Fruit fly (Drosophila melanogaster) whole organism, embryonic: ENCODE measurements around the gene CG14052.

Source experiments
- Awh ChIP-seq: fragments of 200-800 bp; sonication (Bioruptor generic); IDR thresholded peaks from 2 replicates; pipeline ENCODE4, ENCODE4 v1.3.6; 2022; ENCODE audit warnings: missing biosample characterization, missing genetic modification characterization
- Bgb ChIP-seq: fragments of 200-800 bp; sonication (Bioruptor generic); IDR thresholded peaks from 2 replicates; pipeline ENCODE4 v1.3.6; 2022; ENCODE audit warnings: missing biosample characterization, missing genetic modification characterization; ENCODE audit not compliant: partially characterized antibody
- CG11695 ChIP-seq: fragments of 200-800 bp; sonication (Bioruptor generic); IDR thresholded peaks from 3 replicates; pipeline ENCODE4 v1.3.6; 2022; ENCODE audit warnings: missing biosample characterization, missing genetic modification characterization
- CG12942 ChIP-seq: fragments of 200-800 bp; sonication (Bioruptor generic); optimal IDR thresholded peaks from 3 replicates; lab custom pipeline; 2016; ENCODE audit warnings: missing biosample characterization, missing genetic modification characterization
- CG13424 ChIP-seq: fragments of 200-800 bp; sonication (Bioruptor generic); optimal IDR thresholded peaks from 2 replicates; lab custom pipeline; 2019; ENCODE audit warnings: missing biosample characterization, mild to moderate bottlenecking, missing genetic modification characterization, moderate library complexity
- CG1529 ChIP-seq: fragments of 200-800 bp; sonication (Bioruptor generic); optimal IDR thresholded peaks from 3 replicates; lab custom pipeline; 2018; ENCODE audit warnings: missing biosample characterization, missing genetic modification characterization
- CG30403 ChIP-seq: fragments of 200-800 bp; sonication (Bioruptor generic); optimal IDR thresholded peaks from 3 replicates; lab custom pipeline; 2016; ENCODE audit warnings: missing biosample characterization, missing genetic modification characterization
- CG30431 ChIP-seq: fragments of 200-800 bp; sonication (Bioruptor generic); optimal IDR thresholded peaks from 2 replicates; lab custom pipeline; 2017; ENCODE audit warnings: missing biosample characterization, missing genetic modification characterization
- CG31365 ChIP-seq: fragments of 200-800 bp; sonication (Bioruptor generic); optimal IDR thresholded peaks from 2 replicates; lab custom pipeline; 2018; ENCODE audit warnings: missing biosample characterization, mild to moderate bottlenecking, missing genetic modification characterization
- CG32767 ChIP-seq: fragments of 200-800 bp; sonication (Bioruptor generic); IDR thresholded peaks from 2 replicates; pipeline ENCODE4 v1.3.6; 2022; ENCODE audit warnings: missing biosample characterization, missing genetic modification characterization
- CG42726 ChIP-seq: fragments of 200-800 bp; sonication (Bioruptor generic); IDR thresholded peaks from 2 replicates; pipeline ENCODE4 v1.3.6; 2022; ENCODE audit warnings: missing biosample characterization, missing genetic modification characterization; ENCODE audit not compliant: partially characterized antibody
- CG43689 ChIP-seq: fragments of 200-800 bp; sonication (Bioruptor generic); IDR thresholded peaks from 2 replicates; pipeline ENCODE4 v1.3.6; 2022; ENCODE audit warnings: missing biosample characterization, missing genetic modification characterization
- CG4820 ChIP-seq: fragments of 200-800 bp; sonication (Bioruptor generic); optimal IDR thresholded peaks from 3 replicates; lab custom pipeline; 2016; ENCODE audit warnings: missing biosample characterization, missing genetic modification characterization
- CG7372 ChIP-seq: fragments of 200-800 bp; sonication (Bioruptor generic); IDR thresholded peaks from 2 replicates; pipeline ENCODE4 v1.3.6; 2022; ENCODE audit warnings: missing biosample characterization, missing genetic modification characterization
- CG7786 ChIP-seq: fragments of 200-800 bp; sonication (Bioruptor generic); optimal IDR thresholded peaks from 2 replicates; lab custom pipeline; 2016; ENCODE audit warnings: missing biosample characterization, missing genetic modification characterization
- CG7839 ChIP-seq: fragments of 200-800 bp; sonication (Bioruptor generic); optimal IDR thresholded peaks from 3 replicates; lab custom pipeline; 2018; ENCODE audit warnings: missing biosample characterization, mild to moderate bottlenecking, missing genetic modification characterization, moderate library complexity
- CG9932 ChIP-seq: fragments of 200-800 bp; sonication (Bioruptor generic); IDR thresholded peaks from 2 replicates; pipeline ENCODE4 v1.3.6; 2022; ENCODE audit warnings: missing biosample characterization, missing genetic modification characterization
- Chrac-16 ChIP-seq: fragments of 200-800 bp; sonication (Bioruptor generic); optimal IDR thresholded peaks from 3 replicates; lab custom pipeline; 2016; ENCODE audit warnings: missing biosample characterization, missing genetic modification characterization
- Dek ChIP-seq: fragments of 200-800 bp; sonication (Bioruptor generic); optimal IDR thresholded peaks from 3 replicates; lab custom pipeline; 2019; ENCODE audit warnings: missing biosample characterization, mild to moderate bottlenecking, missing genetic modification characterization, moderate library complexity
- ERR ChIP-seq: fragments of 200-800 bp; sonication (Bioruptor generic); optimal IDR thresholded peaks from 2 replicates; lab custom pipeline; 2016; ENCODE audit warnings: missing biosample characterization, missing genetic modification characterization
- Ets65A ChIP-seq: fragments of 200-800 bp; sonication (Bioruptor generic); peaks from one replicate; lab custom pipeline; 2016; ENCODE audit warnings: missing biosample characterization, missing genetic modification characterization
- Hr3 ChIP-seq: fragments of 200-800 bp; sonication (Bioruptor generic); optimal IDR thresholded peaks from 3 replicates; lab custom pipeline; 2016; ENCODE audit warnings: missing biosample characterization, missing genetic modification characterization
- Max ChIP-seq: fragments of 200-800 bp; sonication (Bioruptor generic); optimal IDR thresholded peaks from 2 replicates; lab custom pipeline; 2016; ENCODE audit warnings: missing biosample characterization, mild to moderate bottlenecking, missing genetic modification characterization
- PHDP ChIP-seq: fragments of 200-800 bp; sonication (Bioruptor generic); optimal IDR thresholded peaks from 3 replicates; lab custom pipeline; 2018; ENCODE audit warnings: missing biosample characterization, mild to moderate bottlenecking, missing genetic modification characterization, moderate library complexity
- TFAM ChIP-seq: fragments of 200-800 bp; sonication (Bioruptor generic); optimal IDR thresholded peaks from 2 replicates; lab custom pipeline; 2017; ENCODE audit warnings: missing biosample characterization, missing genetic modification characterization, inconsistent platforms
- ap ChIP-seq: fragments of 200-800 bp; sonication (Bioruptor generic); IDR thresholded peaks from 2 replicates; pipeline ENCODE4 v1.3.6; 2022; ENCODE audit warnings: missing biosample characterization, missing genetic modification characterization
- ato ChIP-seq: fragments of 200-800 bp; sonication (Bioruptor generic); IDR thresholded peaks from 2 replicates; pipeline ENCODE4 v1.3.6; 2022; ENCODE audit warnings: missing biosample characterization, missing genetic modification characterization; ENCODE audit not compliant: partially characterized antibody
- bowl ChIP-seq: fragments of 200-800 bp; sonication (Bioruptor generic); IDR thresholded peaks from 2 replicates; pipeline ENCODE4 v1.3.6; 2022; ENCODE audit warnings: missing biosample characterization, missing genetic modification characterization
- btn ChIP-seq: fragments of 200-800 bp; sonication (Bioruptor generic); optimal IDR thresholded peaks from 2 replicates; lab custom pipeline; 2016; ENCODE audit warnings: missing biosample characterization, missing genetic modification characterization
- croc ChIP-seq: fragments of 200-800 bp; sonication (Bioruptor generic); conservative IDR thresholded peaks from 3 replicates; pipeline ENCODE4 v1.3.6; 2022; ENCODE audit warnings: missing biosample characterization, missing genetic modification characterization
- fd64A ChIP-seq: fragments of 200-800 bp; sonication (Bioruptor generic); optimal IDR thresholded peaks from 3 replicates; lab custom pipeline; 2018; ENCODE audit warnings: missing biosample characterization, mild to moderate bottlenecking, missing genetic modification characterization
- fd96Cb ChIP-seq: fragments of 200-800 bp; sonication (Bioruptor generic); optimal IDR thresholded peaks from 2 replicates; lab custom pipeline; 2018; ENCODE audit warnings: missing biosample characterization, mild to moderate bottlenecking, missing genetic modification characterization, moderate library complexity
- gce ChIP-seq: fragments of 200-800 bp; sonication (Bioruptor generic); IDR thresholded peaks from 3 replicates; pipeline ENCODE4 v1.3.6; 2022; ENCODE audit warnings: missing biosample characterization, missing genetic modification characterization
- gem ChIP-seq: fragments of 200-800 bp; sonication (Bioruptor generic); optimal IDR thresholded peaks from 2 replicates; lab custom pipeline; 2019; ENCODE audit warnings: missing biosample characterization, mild to moderate bottlenecking, missing genetic modification characterization, moderate library complexity
- gt ChIP-seq: fragments of 200-800 bp; sonication (Bioruptor generic); IDR thresholded peaks from 2 replicates; pipeline ENCODE4 v1.3.6; 2022; ENCODE audit warnings: missing biosample characterization, missing genetic modification characterization
- kni ChIP-seq: fragments of 200-800 bp; sonication (Bioruptor generic); optimal IDR thresholded peaks from 3 replicates; lab custom pipeline; 2017; ENCODE audit warnings: mild to moderate bottlenecking, missing biosample characterization, missing genetic modification reagents, missing genetic modification characterization
- nom ChIP-seq: fragments of 200-800 bp; sonication (Bioruptor generic); optimal IDR thresholded peaks from 2 replicates; lab custom pipeline; 2017; ENCODE audit warnings: missing biosample characterization, missing genetic modification characterization, mild to moderate bottlenecking, moderate library complexity, missing genetic modification reagents
- pita ChIP-seq: fragments of 200-800 bp; sonication (Bioruptor generic); optimal IDR thresholded peaks from 2 replicates; lab custom pipeline; 2017; ENCODE audit warnings: missing biosample characterization, mild to moderate bottlenecking, missing genetic modification characterization
- prd ChIP-seq, 3 experiments: fragments of >200 bp in 2 of 3; fragments of 200-800 bp in 1 of 3; sonication (Bioruptor generic) in 1 of 3; optimal IDR thresholded peaks in 2 of 3; IDR thresholded peaks in 1 of 3; 2 replicates in 2 of 3; 3 replicates in 1 of 3; pipeline versions ENCODE4 v1.3.6 to Lab custom; 2017 to 2022; ENCODE audit warnings: missing biosample characterization in 1 of 3, missing genetic modification characterization in 1 of 3
- run ChIP-seq: fragments of 200-800 bp; sonication (Bioruptor generic); optimal IDR thresholded peaks from 3 replicates; lab custom pipeline; 2018; ENCODE audit warnings: missing biosample characterization, mild to moderate bottlenecking, missing genetic modification characterization
- sc ChIP-seq, 3 experiments: fragments of >200 bp in 2 of 3; fragments of 200-800 bp in 1 of 3; sonication (Bioruptor generic) in 1 of 3; optimal IDR thresholded peaks; 2 replicates in 2 of 3; 3 replicates in 1 of 3; lab custom pipeline; 2017; ENCODE audit warnings: mild to moderate bottlenecking in 1 of 3, missing biosample characterization in 1 of 3, missing genetic modification characterization in 1 of 3, missing genetic modification reagents in 1 of 3
- sna ChIP-seq: fragments of 200-800 bp; sonication (Bioruptor generic); IDR thresholded peaks from 2 replicates; pipeline ENCODE4 v1.3.6; 2022; ENCODE audit warnings: missing biosample characterization, missing genetic modification characterization; ENCODE audit not compliant: partially characterized antibody
- tgo ChIP-seq: fragments of 200-800 bp; sonication (Bioruptor generic); IDR thresholded peaks from 3 replicates; pipeline ENCODE4 v1.3.6; 2022; ENCODE audit warnings: missing biosample characterization, missing genetic modification characterization
- tio ChIP-seq: fragments of 200-800 bp; sonication (Bioruptor generic); optimal IDR thresholded peaks from 2 replicates; lab custom pipeline; 2017; ENCODE audit warnings: missing biosample characterization, missing genetic modification characterization, inconsistent platforms
- vvl ChIP-seq: fragments of 200-800 bp; sonication (Bioruptor generic); IDR thresholded peaks from 2 replicates; pipeline ENCODE4 v1.3.6; 2022; ENCODE audit warnings: missing biosample characterization, missing genetic modification characterization
- wor ChIP-seq: fragments of 200-800 bp; sonication (Bioruptor generic); IDR thresholded peaks from 2 replicates; pipeline ENCODE4 v1.3.6; 2022; ENCODE audit warnings: missing biosample characterization, missing genetic modification characterization
- zen ChIP-seq: fragments of 200-800 bp; sonication (Bioruptor generic); optimal IDR thresholded peaks from 3 replicates; lab custom pipeline; 2018; ENCODE audit warnings: missing biosample characterization, mild to moderate bottlenecking, missing genetic modification characterization, moderate library complexity
- zen2 ChIP-seq: fragments of 200-800 bp; sonication (Bioruptor generic); IDR thresholded peaks from 3 replicates; pipeline ENCODE4 v1.3.6; 2022; ENCODE audit warnings: missing biosample characterization, missing genetic modification characterization; ENCODE audit not compliant: partially characterized antibody

The CG14052 gene

DNA sequence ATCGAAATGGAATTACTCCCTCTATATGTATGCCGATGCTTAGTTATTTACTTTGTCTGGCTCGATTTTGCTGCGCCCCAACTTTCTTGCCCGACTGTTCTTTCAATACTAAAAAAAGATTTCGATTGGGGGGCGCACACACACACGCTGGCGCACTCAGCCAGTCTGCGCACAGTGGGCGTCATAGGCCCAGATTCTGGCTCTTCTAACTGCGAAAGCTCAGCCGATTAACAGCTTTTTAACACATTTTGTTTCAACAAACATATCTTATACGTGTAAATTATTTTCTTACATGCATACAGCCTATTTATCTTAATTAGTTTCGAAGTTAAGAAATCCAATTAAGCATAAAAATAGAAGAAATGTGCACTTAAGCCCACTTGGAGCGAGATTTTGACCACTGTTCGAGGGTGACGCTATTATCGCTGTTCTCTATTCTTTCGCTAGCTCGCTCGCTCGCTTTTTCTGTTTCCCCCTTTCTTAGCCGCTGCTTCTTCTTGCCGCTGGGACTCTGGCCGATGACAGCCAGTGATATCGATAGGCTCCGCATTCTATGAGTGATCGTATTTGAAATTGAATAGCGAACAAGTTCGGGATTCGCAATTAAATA, 1.3 kb upstream of the CG14052 start, which contains the start of gene Vinc (continued):
- TF ChIP-seq nom: peak; percentile 92
- TF ChIP-seq Max (GFP tag; lab: Kevin White, UChicago): peak; percentile 81
- peak; percentile 44; the same call in 1 of the 2 replicates for TF ChIP-seq wor (GFP tag; lab: Robert Waterston, UW)
- no peak for TF ChIP-seq gem (tag; lab: Kevin White, UChicago)
- peak; percentile 78 for TF ChIP-seq ERR (GFP tag; lab: Kevin White, UChicago)
- peak; percentile 67 for TF ChIP-seq ap
- TF ChIP-seq CG7372 (GFP tag; lab: Robert Waterston, UW): peak; percentile 79
- TF ChIP-seq run (tag; lab: Kevin White, UChicago): no peak
- TF ChIP-seq CG13424 (tag; lab: Kevin White, UChicago): peak; percentile 94
- TF ChIP-seq ato: peak; percentile 35; the same call in 1 of the 2 replicates
- TF ChIP-seq CG4820: peak; percentile 77
- TF ChIP-seq Dek (tag; lab: Kevin White, UChicago): peak; percentile 83
- peak; percentile 80 for TF ChIP-seq CG7786 (GFP tag; lab: Kevin White, UChicago)
- peak; percentile 93 for TF ChIP-seq CG7839
- no peak for TF ChIP-seq gt (GFP tag; lab: Robert Waterston, UW)
- TF ChIP-seq pita (GFP tag; lab: Kevin White, UChicago): no peak
- peak; percentile 80 for TF ChIP-seq vvl
- no peak for TF ChIP-seq CG42726
- TF ChIP-seq zen (tag; lab: Kevin White, UChicago): peak; percentile 61
- TF ChIP-seq CG12942 (GFP tag; lab: Kevin White, UChicago): peak; percentile 67
- TF ChIP-seq CG31365 (tag; lab: Kevin White, UChicago): peak; percentile 62
- TF ChIP-seq TFAM (GFP tag; lab: Kevin White, UChicago): peak; percentile 8
- no peak for TF ChIP-seq CG43689 (GFP tag; lab: Robert Waterston, UW)
- peak; percentile 90 for TF ChIP-seq CG9932 (GFP tag; lab: Robert Waterston, UW)
- no peak for TF ChIP-seq PHDP (tag; lab: Kevin White, UChicago)
- TF ChIP-seq kni (GFP tag; lab: Kevin White, UChicago): peak; percentile 90
- peak; percentile 41; the same call in 1 of the 3 replicates for TF ChIP-seq zen2
- peak; percentile 85 for TF ChIP-seq fd96Cb (tag; lab: Kevin White, UChicago)
- TF ChIP-seq sna (GFP tag; lab: Robert Waterston, UW): no peak
- TF ChIP-seq gce: peak; percentile 57; the same call in 1 of the 3 replicates
- peak; percentile 62 for TF ChIP-seq Hr3
- TF ChIP-seq CG32767 (GFP tag; lab: Robert Waterston, UW): peak; percentile 59; the same call in 1 of the 2 replicates
- TF ChIP-seq Ets65A (GFP tag; lab: Kevin White, UChicago): peak; percentile 97
- peak; percentile 74 for TF ChIP-seq CG30431 (GFP tag; lab: Kevin White, UChicago)
- TF ChIP-seq croc (GFP tag; lab: Robert Waterston, UW): peak; percentile 75
- peak; percentile 94 for TF ChIP-seq CG11695
- TF ChIP-seq Chrac-16 (GFP tag; lab: Kevin White, UChicago): peak; percentile 52
- peak; percentile 43 for TF ChIP-seq Bgb (GFP tag; lab: Robert Waterston, UW)
- TF ChIP-seq tgo (GFP tag; lab: Robert Waterston, UW): peak; percentile 88
- TF ChIP-seq sc (optimal IDR thresholded peaks at IDR 0.05; lab: Kevin White, UChicago): no peak
- peak; percentile 59 for TF ChIP-seq sc (GFP tag; optimal IDR thresholded peaks at IDR 0.05; lab: Kevin White, UChicago)
- no peak for TF ChIP-seq prd (optimal IDR thresholded peaks at IDR 0.05; lab: Kevin White, UChicago)
- peak; percentile 79 for TF ChIP-seq prd (GFP tag; IDR thresholded peaks at IDR 0.05; lab: Robert Waterston, UW)
- peak; percentile 52; the same call in 1 of the 2 replicates for TF ChIP-seq Awh (GFP tag; lab: Robert Waterston, UW)
- TF ChIP-seq bowl (GFP tag; lab: Robert Waterston, UW): peak; percentile 41; the same call in 1 of the 2 replicates
- peak; percentile 53 for TF ChIP-seq CG1529 (GFP tag; lab: Kevin White, UChicago)
- no peak for TF ChIP-seq tio (GFP tag; lab: Kevin White, UChicago)
- peak; percentile 62 for TF ChIP-seq btn (GFP tag; lab: Kevin White, UChicago)
- TF ChIP-seq CG30403 (GFP tag; lab: Kevin White, UChicago): peak; percentile 84
- peak; percentile 69 for TF ChIP-seq fd64A (GFP tag; lab: Kevin White, UChicago)
